Fruit fly (Drosophila melanogaster): ENCODE measurements around the gene CG8202.
A peak's percentile ranks its signal among the peaks of the same experiment; 100 is the strongest.

Gene CG8202

DNA sequence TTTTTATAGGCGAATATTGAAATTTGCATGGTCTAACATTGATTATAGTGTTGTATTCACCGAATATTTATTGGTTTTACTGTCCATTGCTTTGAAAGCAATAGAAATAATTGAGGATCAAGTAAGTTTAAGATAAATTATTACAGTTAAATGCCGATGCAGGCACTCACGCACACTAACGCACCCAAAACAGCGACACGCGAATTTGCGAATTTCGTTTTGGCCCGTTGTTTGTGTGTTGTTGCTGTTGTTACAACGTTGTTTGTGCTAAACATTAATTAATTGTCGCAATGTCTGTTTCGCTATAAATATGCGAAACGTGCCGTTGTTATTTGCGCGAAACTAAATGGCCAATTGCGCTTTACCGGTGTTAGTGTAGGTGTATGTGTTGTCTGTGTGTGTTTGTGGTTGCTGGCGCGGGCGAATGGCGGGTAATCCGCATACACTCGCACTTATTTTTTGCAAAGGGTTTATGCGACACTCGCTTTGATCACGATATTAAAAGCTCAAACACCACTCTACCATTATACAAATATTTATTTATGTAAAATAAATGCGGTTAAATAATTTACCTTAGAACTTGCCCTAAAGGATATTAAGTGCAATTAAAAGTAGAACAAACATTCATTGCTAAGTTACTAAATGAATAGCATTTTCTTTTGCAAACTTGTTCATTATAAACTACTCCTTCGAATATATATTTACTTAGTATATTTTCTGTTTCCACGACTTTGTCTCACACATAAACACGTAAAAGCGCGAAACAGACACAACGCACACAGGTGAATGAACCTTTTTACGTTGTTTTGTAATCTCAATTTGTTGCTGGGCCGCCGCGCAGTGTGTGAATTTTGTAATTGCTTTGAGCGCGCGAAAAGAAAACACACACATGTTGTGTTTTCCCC is 16.2 kb downstream of the CG8202 start (continued):
- TF ChIP-seq CG3407 (GFP tag; optimal IDR thresholded peaks at IDR 0.05) (no peak), Ada2b (GFP tag; IDR thresholded peaks at IDR 0.05) (no peak), CG43689 (GFP tag; IDR thresholded peaks at IDR 0.05) (no peak), Dek (tag; optimal IDR thresholded peaks at IDR 0.05) (no peak), lbe (GFP tag; optimal IDR thresholded peaks at IDR 0.05) (peak; percentile 28), CG14860 (GFP tag; IDR thresholded peaks at IDR 0.05; ENCODE audit: partially characterized antibody) (0 out of 3 replicates have a peak, but pooled peaks have one; percentile 2), chn (GFP tag; optimal IDR thresholded peaks at IDR 0.05) (no peak), CG31224 (GFP tag; IDR thresholded peaks at IDR 0.05) (0 out of 2 replicates have a peak, but pooled peaks have one; percentile 23), yki (optimal IDR thresholded peaks at IDR 0.05) (no peak), Fer1 (GFP tag; optimal IDR thresholded peaks at IDR 0.05) (no peak), PHDP (tag; optimal IDR thresholded peaks at IDR 0.05) (no peak), CG6272 (GFP tag; IDR thresholded peaks at IDR 0.05) (no peak), CG14710 (tag; optimal IDR thresholded peaks at IDR 0.05) (no peak), CG11504 (tag; optimal IDR thresholded peaks at IDR 0.05) (no peak), dimm (GFP tag; IDR thresholded peaks at IDR 0.05) (no peak), kay (GFP tag; optimal IDR thresholded peaks at IDR 0.05) (no peak), CG13775 (GFP tag; optimal IDR thresholded peaks at IDR 0.05) (no peak), Dip2 (GFP tag; IDR thresholded peaks at IDR 0.05) (no peak), MTF-1 (GFP tag; optimal IDR thresholded peaks at IDR 0.05; ENCODE audit: borderline replicate concordance) (no peak), nerfin-2 (GFP tag; IDR thresholded peaks at IDR 0.05; ENCODE audit: partially characterized antibody) (no peak), tna (GFP tag; IDR thresholded peaks at IDR 0.05; ENCODE audit: partially characterized antibody) (no peak), Six4 (GFP tag; optimal IDR thresholded peaks at IDR 0.05) (no peak), jigr1 (GFP tag; IDR thresholded peaks at IDR 0.05) (no peak), ssp (GFP tag; IDR thresholded peaks at IDR 0.05) (no peak), Trl (optimal IDR thresholded peaks at IDR 0.05) (no peak), Trl (GFP tag; optimal IDR thresholded peaks at IDR 0.05) (no peak), CG12155 (GFP tag; optimal IDR thresholded peaks at IDR 0.05) (no peak), h (optimal IDR thresholded peaks at IDR 0.05) (no peak), mld (GFP tag; IDR thresholded peaks at IDR 0.05; ENCODE audit: partially characterized antibody) (0 out of 3 replicates have a peak, but pooled peaks have one; percentile 1), Jarid2 (GFP tag; optimal IDR thresholded peaks at IDR 0.05) (no peak), HmgD (GFP tag; optimal IDR thresholded peaks at IDR 0.05) (no peak), gce (GFP tag; IDR thresholded peaks at IDR 0.05) (no peak), Fer2 (tag; optimal IDR thresholded peaks at IDR 0.05) (no peak), CG2129 (GFP tag; IDR thresholded peaks at IDR 0.05; ENCODE audit: partially characterized antibody) (no peak), Elba2 (GFP tag; optimal IDR thresholded peaks at IDR 0.05) (no peak), ro (GFP tag; IDR thresholded peaks at IDR 0.05) (no peak), Xbp1 (GFP tag; optimal IDR thresholded peaks at IDR 0.05) (no peak), fd64A (GFP tag; optimal IDR thresholded peaks at IDR 0.05) (no peak), CG18619 (GFP tag; optimal IDR thresholded peaks at IDR 0.05) (no peak), Myb (GFP tag; optimal IDR thresholded peaks at IDR 0.05) (no peak), CG15514 (GFP tag; optimal IDR thresholded peaks at IDR 0.05) (no peak), CG10366 (GFP tag; IDR thresholded peaks at IDR 0.05) (no peak), Hmr (GFP tag; optimal IDR thresholded peaks at IDR 0.05) (peak; percentile 42), sna (GFP tag; IDR thresholded peaks at IDR 0.05; ENCODE audit: partially characterized antibody) (no peak), ERR (GFP tag; optimal IDR thresholded peaks at IDR 0.05) (no peak), CG10431 (GFP tag; optimal IDR thresholded peaks at IDR 0.05) (no peak), so (GFP tag; IDR thresholded peaks at IDR 0.05) (0 out of 3 replicates have a peak, but pooled peaks have one; percentile 37), Doc2 (GFP tag; IDR thresholded peaks at IDR 0.05) (no peak), hbn (GFP tag; IDR thresholded peaks at IDR 0.05; ENCODE audit: partially characterized antibody) (no peak), CG18011 (GFP tag; optimal IDR thresholded peaks at IDR 0.05) (no peak)

Data from whole organism, embryonic.